Fruit fly (Drosophila melanogaster) whole organism, pupa: Measurements from ENCODE around the gene CG31637.

ENCODE experiments used
- CG10348 ChIP-seq: fragments of 200-800 bp; sonication (Bioruptor generic); IDR thresholded peaks from 2 replicates; pipeline ENCODE4 v1.3.6; 2022; ENCODE audit warnings: missing biosample characterization, missing genetic modification characterization
- CG32121 ChIP-seq: fragments of 200-800 bp; sonication (Bioruptor generic); IDR thresholded peaks from 2 replicates; pipeline ENCODE4 v1.3.6; 2022; ENCODE audit warnings: missing biosample characterization, missing genetic modification characterization
- CG4496 ChIP-seq: fragments of 200-800 bp; sonication (Bioruptor generic); IDR thresholded peaks from 3 replicates; pipeline ENCODE4 v1.3.6; 2022; ENCODE audit warnings: missing biosample characterization, missing genetic modification characterization
- Pif1A ChIP-seq: fragments of 200-800 bp; sonication (Bioruptor generic); optimal IDR thresholded peaks from 3 replicates; lab custom pipeline; 2016; ENCODE audit warnings: missing biosample characterization, missing genetic modification characterization
- fd96Ca ChIP-seq: fragments of 200-800 bp; sonication (Bioruptor generic); IDR thresholded peaks from 3 replicates; pipeline ENCODE4 v1.3.6; 2022; ENCODE audit warnings: missing biosample characterization, missing genetic modification characterization

DNA sequence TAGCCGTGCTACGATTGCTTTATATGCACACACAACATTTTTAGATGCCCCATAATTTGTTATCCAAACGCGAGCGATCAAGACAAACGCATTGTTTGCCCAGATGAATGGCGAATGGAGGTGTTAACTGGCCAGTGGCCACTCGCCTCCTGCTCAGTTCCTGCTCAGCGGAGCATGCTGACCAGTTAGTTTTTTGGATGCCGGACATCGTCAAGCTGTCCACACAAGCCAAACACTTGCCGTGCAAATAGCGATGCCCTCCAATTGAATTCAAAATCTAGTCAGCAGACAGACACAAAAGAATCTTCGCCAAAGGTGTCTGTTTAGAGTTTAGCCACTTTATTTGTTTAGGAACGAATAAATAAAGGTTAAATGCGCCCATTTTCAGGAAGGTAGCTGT lies 36.2 kb upstream of the CG31637 start:
- TF ChIP-seq CG10348 (no peak), fd96Ca (GFP tag; lab: Robert Waterston, UW) (no peak), CG32121 (GFP tag; lab: Robert Waterston, UW) (no peak), CG4496 (no peak), Pif1A (GFP tag; lab: Kevin White, UChicago) (no peak)
